Worm (Caenorhabditis elegans): Measurements from ENCODE around the gene F17H10.4.
A peak's percentile ranks its signal among the peaks of the same experiment; 100 is the strongest.

The F17H10.4 gene

DNA sequence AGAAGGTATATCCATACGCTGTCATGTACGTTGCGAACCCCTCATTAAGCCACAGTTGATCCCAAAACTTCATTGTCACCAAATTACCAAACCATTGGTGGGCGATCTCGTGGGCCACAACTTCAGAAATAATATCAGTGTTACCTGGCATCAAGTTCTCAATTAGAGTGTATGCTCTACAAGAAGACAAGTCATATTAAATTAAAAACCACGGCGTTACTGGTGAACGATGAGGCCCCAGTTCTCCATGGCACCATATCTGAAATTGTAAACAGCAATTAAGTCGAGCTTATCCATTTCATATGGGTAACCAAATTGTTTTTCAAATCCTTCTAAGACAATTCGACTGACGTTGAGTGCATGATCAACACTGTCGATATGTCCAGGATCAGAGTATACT lies 23.5 kb downstream of the F17H10.4 start:
- TF ChIP-seq nhr-76 (tag; optimal IDR thresholded peaks at IDR 0.05) (no peak), ceh-82 (tag; optimal IDR thresholded peaks at IDR 0.05) (no peak), ztf-4 (tag; optimal IDR thresholded peaks at IDR 0.05) (no peak)

DNA sequence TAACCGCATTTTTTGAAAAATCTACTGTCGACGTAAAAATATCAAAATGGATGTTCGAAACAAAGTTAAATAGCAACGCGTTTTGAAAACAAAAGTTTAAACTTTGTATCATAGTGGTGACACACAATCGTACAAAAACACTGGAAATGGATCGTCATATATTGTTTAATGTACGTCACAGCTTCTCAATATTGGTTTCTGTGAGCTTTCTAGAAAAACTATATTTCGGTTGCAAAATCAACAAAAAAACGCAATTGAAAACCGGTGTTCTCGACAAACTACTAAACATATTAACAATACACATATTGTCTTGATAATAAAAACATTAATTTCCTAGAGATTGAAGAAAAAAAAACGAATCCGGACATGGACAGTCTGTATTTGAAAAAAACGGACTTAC lies 25.9 kb downstream of the F17H10.4 start, which contains the start of gene R03G8.6:
TSS of gene R03G8.6 (minus strand) at position 101 of the 400 bp plus-strand sequence.
- TF ChIP-seq pqm-1 (tag; optimal IDR thresholded peaks at IDR 0.05) (no peak), nhr-25 (tag; optimal IDR thresholded peaks at IDR 0.05) (no peak), ztf-11 (tag; optimal IDR thresholded peaks at IDR 0.05) (no peak), nhr-76 (tag; optimal IDR thresholded peaks at IDR 0.05) (no peak), nhr-11 (tag; optimal IDR thresholded peaks at IDR 0.05) (no peak), nhr-23 (tag; optimal IDR thresholded peaks at IDR 0.05) (no peak), elt-2 (tag; optimal IDR thresholded peaks at IDR 0.05) (no peak), nhr-43 (tag; optimal IDR thresholded peaks at IDR 0.05; ENCODE audit: poor library complexity, severe bottlenecking) (no peak), hmg-11 (tag; optimal IDR thresholded peaks at IDR 0.05) (no peak), egl-27 (tag; optimal IDR thresholded peaks at IDR 0.05) (no peak), ztf-4 (tag; optimal IDR thresholded peaks at IDR 0.05) (no peak), snpc-4 (tag; optimal IDR thresholded peaks at IDR 0.05) (no peak), sea-2 (GFP tag; optimal IDR thresholded peaks at IDR 0.05) (no peak), lsy-12 (tag; optimal IDR thresholded peaks at IDR 0.05) (no peak)

ce11 chrX:13091199-13091598 lies 35.1 kb downstream of the F17H10.4 start:
- TF ChIP-seq fkh-2 (tag; optimal IDR thresholded peaks at IDR 0.05) (no peak), unc-39 (tag; optimal IDR thresholded peaks at IDR 0.05) (no peak), egl-5 (tag; optimal IDR thresholded peaks at IDR 0.05) (no peak), R02D3.7 (tag; optimal IDR thresholded peaks at IDR 0.05) (no peak), ceh-16 (tag; optimal IDR thresholded peaks at IDR 0.05) (no peak), ztf-4 (tag; optimal IDR thresholded peaks at IDR 0.05) (no peak), elt-2 (tag; optimal IDR thresholded peaks at IDR 0.05) (no peak), nhr-43 (tag; optimal IDR thresholded peaks at IDR 0.05; ENCODE audit: poor library complexity, severe bottlenecking) (no peak), nhr-76 (tag; optimal IDR thresholded peaks at IDR 0.05) (no peak), pha-4 (tag; optimal IDR thresholded peaks at IDR 0.05) (no peak), nhr-23 (tag; optimal IDR thresholded peaks at IDR 0.05) (no peak), mml-1 (tag; optimal IDR thresholded peaks at IDR 0.05) (no peak), nhr-12 (tag; optimal IDR thresholded peaks at IDR 0.05) (no peak), lin-15B (tag; optimal IDR thresholded peaks at IDR 0.05) (no peak)

- no peak for TF ChIP-seq nhr-76 (tag; optimal IDR thresholded peaks at IDR 0.05)
These were observed 35.7 kb downstream of the F17H10.4 start, which contains the start of gene R03G8.3 for ce11 chrX:13090665-13091064. R03G8.3 (plus strand) TSS chrX:13090965.

DNA sequence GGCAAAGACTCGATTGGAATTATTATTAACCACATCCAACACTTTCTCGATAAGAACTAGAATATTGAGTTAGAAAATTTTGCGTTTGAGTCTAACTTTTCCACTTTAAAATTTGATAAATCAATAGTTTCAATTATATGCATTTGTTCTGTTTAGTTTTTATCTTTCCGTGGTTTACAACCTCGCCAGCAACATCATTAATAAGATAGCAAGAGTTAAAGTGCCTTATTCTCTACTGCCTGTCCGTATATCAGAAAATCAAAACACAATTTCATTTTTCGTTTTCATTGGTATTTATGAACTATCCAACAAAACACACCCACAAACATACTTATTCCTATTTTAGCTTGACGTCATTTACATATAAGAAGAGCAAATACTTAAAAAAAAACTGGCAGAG lies 37.8 kb downstream of the F17H10.4 start:
- no peak for TF ChIP-seq fkh-2 (tag; optimal IDR thresholded peaks at IDR 0.05)
- TF ChIP-seq eor-1 (tag; optimal IDR thresholded peaks at IDR 0.05): no peak
- TF ChIP-seq nhr-77 (tag; optimal IDR thresholded peaks at IDR 0.05): no peak
- peak; percentile 53 for TF ChIP-seq pqm-1 (tag; optimal IDR thresholded peaks at IDR 0.05)
- TF ChIP-seq elt-2 (tag; optimal IDR thresholded peaks at IDR 0.05): peak; percentile 59
- TF ChIP-seq lsy-12 (tag; optimal IDR thresholded peaks at IDR 0.05): no peak
- TF ChIP-seq mdl-1 (tag; optimal IDR thresholded peaks at IDR 0.05): no peak

DNA sequence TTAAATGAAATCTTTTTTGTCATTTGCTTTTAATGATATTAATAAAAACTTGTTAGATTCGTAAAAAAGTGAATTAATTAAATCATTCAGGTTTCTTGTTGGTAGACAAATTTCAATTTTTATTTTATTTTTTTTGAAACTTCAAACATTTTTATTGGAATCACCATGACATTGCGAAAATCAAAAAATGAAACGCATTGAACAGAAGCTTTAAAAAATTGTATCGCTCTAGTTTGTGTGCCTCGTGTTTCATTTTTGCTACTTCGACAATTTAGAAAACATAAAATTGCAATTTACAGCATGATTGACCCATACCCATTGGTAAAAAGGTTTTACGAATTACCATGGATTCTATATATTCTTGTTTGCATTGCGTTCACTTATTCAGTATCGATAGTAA lies 42.0 kb downstream of the F17H10.4 start, which contains the start of gene R03G8.1:
TSS of gene R03G8.1 (plus strand) at position 301 of the 400 bp plus-strand sequence.
- TF ChIP-seq skn-1 (tag; optimal IDR thresholded peaks at IDR 0.05) (no peak), nhr-11 (tag; optimal IDR thresholded peaks at IDR 0.05) (no peak), ama-1 (optimal IDR thresholded peaks at IDR 0.05) (no peak), fos-1 (tag; optimal IDR thresholded peaks at IDR 0.05) (no peak), lin-39 (tag; optimal IDR thresholded peaks at IDR 0.05) (no peak)

- no peak for TF ChIP-seq R02D3.7 (tag; optimal IDR thresholded peaks at IDR 0.05)
These were observed 44.0 kb downstream of the F17H10.4 start, which contains the start of gene str-10 for ce11 chrX:13082326-13082725. str-10 (plus strand) TSS chrX:13082626.
